Worm (Caenorhabditis elegans) whole organism, L4 larva: ENCODE data around the gene sre-46.
A peak's percentile ranks its signal among the peaks of the same experiment; 100 is the strongest.

Experiments
- F10B5.3 ChIP-seq: sonication (generic microtip); optimal IDR thresholded peaks from 2 replicates; lab custom pipeline; 2016; ENCODE audit warnings: mild to moderate bottlenecking, missing genetic modification characterization, missing compliant biosample characterization
- F37D6.2 ChIP-seq: sonication (generic microtip); optimal IDR thresholded peaks from 2 replicates; lab custom pipeline; 2016; ENCODE audit warnings: mild to moderate bottlenecking, missing genetic modification characterization, missing compliant biosample characterization
- Y48G9A.11 ChIP-seq: fragments of 200-800 bp; sonication (Bioruptor generic); IDR thresholded peaks from 2 replicates; pipeline ENCODE4 v1.3.6; 2022; ENCODE audit warnings: missing genetic modification reagents, missing genetic modification characterization, missing compliant biosample characterization
- attf-4 ChIP-seq: sonication (generic microtip); optimal IDR thresholded peaks from 3 replicates; lab custom pipeline; 2017; ENCODE audit warnings: missing biosample characterization, missing genetic modification characterization
- ceh-20 ChIP-seq: fragments of 200-800 bp; sonication (Bioruptor generic); IDR thresholded peaks from 2 replicates; pipeline ENCODE4 v1.3.6; 2022; ENCODE audit warnings: missing genetic modification reagents, missing genetic modification characterization, missing compliant biosample characterization
- ceh-28 ChIP-seq: fragments of 150-350 bp; optimal IDR thresholded peaks from 2 replicates; lab custom pipeline; 2014; ENCODE audit warnings: missing biosample characterization, missing genetic modification reagents, missing genetic modification characterization
- ceh-32 ChIP-seq: sonication (generic microtip); optimal IDR thresholded peaks from 2 replicates; lab custom pipeline; 2016; ENCODE audit warnings: mild to moderate bottlenecking, missing genetic modification characterization, missing compliant biosample characterization; ENCODE audit not compliant: poor library complexity
- ceh-62 ChIP-seq: sonication (generic microtip); optimal IDR thresholded peaks from 2 replicates; lab custom pipeline; 2017; ENCODE audit warnings: missing biosample characterization, missing genetic modification characterization
- daf-16 ChIP-seq, 3 experiments: sonication (generic microtip); optimal IDR thresholded peaks; 2 replicates each; lab custom pipeline; 2016 to 2017; ENCODE audit warnings: missing genetic modification characterization in 3 of 3, missing genetic modification reagents in 3 of 3, mild to moderate bottlenecking in 2 of 3, missing compliant biosample characterization in 2 of 3, missing biosample characterization in 1 of 3, moderate library complexity in 1 of 3
- daf-19 ChIP-seq: fragments of 200-800 bp; sonication (Bioruptor generic); conservative IDR thresholded peaks from 2 replicates; pipeline ENCODE4 v1.3.6; 2022; ENCODE audit warnings: missing genetic modification characterization, missing compliant biosample characterization
- dmd-6 ChIP-seq: fragments of 200-800 bp; sonication (Bioruptor generic); IDR thresholded peaks from 2 replicates; pipeline ENCODE4 v1.3.6; 2022; ENCODE audit warnings: missing genetic modification reagents, missing genetic modification characterization, missing compliant biosample characterization
- dmd-9 ChIP-seq: fragments of 200-800 bp; sonication (Bioruptor generic); IDR thresholded peaks from 2 replicates; pipeline ENCODE4 v1.3.6; 2022; ENCODE audit warnings: missing genetic modification reagents, missing genetic modification characterization, missing compliant biosample characterization
- dve-1 ChIP-seq: sonication (generic microtip); optimal IDR thresholded peaks from 2 replicates; lab custom pipeline; 2017; ENCODE audit warnings: antibody characterized with exemption, mild to moderate bottlenecking, missing genetic modification characterization, missing compliant biosample characterization; ENCODE audit not compliant: insufficient read depth
- hif-1 ChIP-seq, 2 experiments: sonication (generic microtip); optimal IDR thresholded peaks; 2 replicates each; lab custom pipeline; 2016 to 2017; ENCODE audit warnings: missing compliant biosample characterization in 2 of 2, missing genetic modification characterization in 2 of 2, missing genetic modification reagents in 2 of 2, missing genotype in 2 of 2, mild to moderate bottlenecking in 1 of 2
- hlh-11 ChIP-seq: fragments of 200-800 bp; sonication (Bioruptor generic); optimal IDR thresholded peaks from 2 replicates; lab custom pipeline; 2018; ENCODE audit warnings: mild to moderate bottlenecking, missing genetic modification characterization, missing compliant biosample characterization
- hlh-30 ChIP-seq: sonication (generic microtip); optimal IDR thresholded peaks from 2 replicates; lab custom pipeline; 2017; ENCODE audit warnings: antibody characterized with exemption, mild to moderate bottlenecking, missing genetic modification characterization, missing compliant biosample characterization; ENCODE audit not compliant: insufficient read depth
- hmg-1.1 ChIP-seq: fragments of 200-800 bp; sonication (Bioruptor generic); IDR thresholded peaks from 2 replicates; pipeline ENCODE4 v1.3.6; 2022; ENCODE audit warnings: missing genetic modification reagents, missing genetic modification characterization, missing compliant biosample characterization
- jun-1 ChIP-seq: fragments of 150-350 bp; optimal IDR thresholded peaks from 2 replicates; lab custom pipeline; 2014; ENCODE audit warnings: missing biosample characterization, missing genetic modification reagents, missing genetic modification characterization
- lin-13 ChIP-seq: fragments of 150-350 bp; optimal IDR thresholded peaks from 2 replicates; lab custom pipeline; 2014; ENCODE audit warnings: missing biosample characterization, missing genetic modification reagents, missing genetic modification characterization
- lin-15B ChIP-seq: fragments of 150-350 bp; sonication (generic microtip); optimal IDR thresholded peaks from 3 replicates; lab custom pipeline; 2014; ENCODE audit warnings: missing biosample characterization, missing genetic modification characterization
- lin-29 ChIP-seq: fragments of 200-800 bp; sonication (Bioruptor generic); IDR thresholded peaks from 2 replicates; pipeline ENCODE4 v1.3.6; 2022; ENCODE audit warnings: missing genetic modification reagents, missing genetic modification characterization, missing compliant biosample characterization
- lsy-2 ChIP-seq, 2 experiments: fragments of 150-350 bp in 1 of 2; sonication (generic microtip) in 1 of 2; optimal IDR thresholded peaks; 2 replicates each; lab custom pipeline; 2014 to 2017; ENCODE audit warnings: missing biosample characterization in 2 of 2, missing genetic modification characterization in 2 of 2
- madf-5 ChIP-seq, 2 experiments: fragments of 200-800 bp; sonication (Bioruptor generic); IDR thresholded peaks; 2 replicates each; pipeline ENCODE4 v1.3.6; 2022; ENCODE audit warnings: missing compliant biosample characterization in 2 of 2, missing genetic modification characterization in 2 of 2
- mdt-29 ChIP-seq: fragments of 200-800 bp; sonication (Bioruptor generic); IDR thresholded peaks from 2 replicates; pipeline ENCODE4 v1.3.6; 2022; ENCODE audit warnings: missing genetic modification reagents, missing genetic modification characterization, missing compliant biosample characterization
- mep-1 ChIP-seq: fragments of 150-350 bp; sonication (generic microtip); optimal IDR thresholded peaks from 3 replicates; lab custom pipeline; 2014; ENCODE audit warnings: missing biosample characterization, missing genetic modification characterization
- mxl-2 ChIP-seq: fragments of 200-800 bp; sonication (Bioruptor generic); conservative IDR thresholded peaks from 2 replicates; pipeline ENCODE4 v1.3.6; 2022; ENCODE audit warnings: missing genetic modification reagents, missing genetic modification characterization, missing compliant biosample characterization
- nhr-25 ChIP-seq: sonication (generic microtip); optimal IDR thresholded peaks from 2 replicates; lab custom pipeline; 2017; ENCODE audit warnings: missing genetic modification characterization, mild to moderate bottlenecking, missing compliant biosample characterization, antibody characterized with exemption, moderate library complexity, borderline replicate concordance; ENCODE audit not compliant: insufficient read depth
- nhr-28 ChIP-seq: fragments of 150-350 bp; optimal IDR thresholded peaks from 2 replicates; lab custom pipeline; 2014; ENCODE audit warnings: missing biosample characterization, missing genetic modification characterization
- nhr-41 ChIP-seq: fragments of 200-800 bp; sonication (Bioruptor generic); IDR thresholded peaks from 2 replicates; pipeline ENCODE4 v1.3.6; 2022; ENCODE audit warnings: missing genetic modification reagents, missing genetic modification characterization, missing compliant biosample characterization
- nhr-42 ChIP-seq: fragments of 200-800 bp; sonication (Bioruptor generic); IDR thresholded peaks from 2 replicates; pipeline ENCODE4 v1.3.6; 2022; ENCODE audit warnings: missing genetic modification characterization, missing compliant biosample characterization
- nhr-48 ChIP-seq: sonication (generic microtip); optimal IDR thresholded peaks from 2 replicates; lab custom pipeline; 2016; ENCODE audit warnings: mild to moderate bottlenecking, missing genetic modification characterization, missing compliant biosample characterization
- php-3 ChIP-seq: fragments of 200-800 bp; sonication (Bioruptor generic); IDR thresholded peaks from 2 replicates; pipeline ENCODE4 v1.3.6; 2022; ENCODE audit warnings: missing genetic modification reagents, missing genetic modification characterization, missing compliant biosample characterization
- saeg-2 ChIP-seq: fragments of 200-800 bp; sonication (Bioruptor generic); IDR thresholded peaks from 2 replicates; pipeline ENCODE4 v1.3.6; 2022; ENCODE audit warnings: missing genetic modification reagents, missing genetic modification characterization, missing compliant biosample characterization
- snpc-1.2 ChIP-seq: fragments of 200-800 bp; sonication (Bioruptor generic); IDR thresholded peaks from 2 replicates; pipeline ENCODE4 v1.3.6; 2022; ENCODE audit warnings: missing genetic modification reagents, missing genetic modification characterization, missing compliant biosample characterization
- tra-1 ChIP-seq: fragments of 200-800 bp; sonication (Bioruptor generic); IDR thresholded peaks from 2 replicates; pipeline ENCODE4 v1.3.6; 2022; ENCODE audit warnings: missing genetic modification reagents, missing genetic modification characterization, missing compliant biosample characterization
- unc-130 ChIP-seq: sonication (generic microtip); optimal IDR thresholded peaks from 2 replicates; lab custom pipeline; 2016; ENCODE audit warnings: missing genetic modification reagents, missing genetic modification characterization, missing compliant biosample characterization
- unc-39 ChIP-seq: sonication (generic microtip); optimal IDR thresholded peaks from 2 replicates; lab custom pipeline; 2017; ENCODE audit warnings: missing biosample characterization, missing genetic modification characterization
- zfp-2 ChIP-seq: sonication (generic microtip); optimal IDR thresholded peaks from 2 replicates; lab custom pipeline; 2016; ENCODE audit warnings: mild to moderate bottlenecking, missing genetic modification characterization, missing compliant biosample characterization
- ztf-11 ChIP-seq: fragments of 150-350 bp; optimal IDR thresholded peaks from 2 replicates; lab custom pipeline; 2014; ENCODE audit warnings: missing biosample characterization, missing genetic modification characterization

sre-46 gene

DNA sequence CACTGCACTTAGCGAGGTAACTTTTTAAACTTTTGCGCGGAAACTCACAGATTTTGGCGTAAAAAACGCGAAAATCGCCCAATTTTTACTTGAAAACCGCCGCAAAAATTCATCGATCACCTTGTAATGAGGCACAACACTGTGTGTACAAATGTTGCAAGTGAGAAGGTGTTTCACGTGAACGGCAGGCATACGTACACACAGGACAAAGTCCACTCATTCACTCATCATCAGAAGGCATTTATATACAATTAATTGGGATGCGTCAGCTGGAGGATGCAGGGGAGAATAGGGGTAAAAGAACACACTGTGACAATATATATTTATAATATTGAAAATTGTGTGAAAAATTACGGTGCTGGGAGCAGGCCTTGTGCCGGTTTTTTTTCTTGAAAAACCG is 15.8 kb upstream of the sre-46 start:
- TF ChIP-seq dmd-9 (GFP tag; lab: Robert Waterston, UW): no peak
- no peak for TF ChIP-seq unc-130 (GFP tag; lab: Kevin White, UChicago)
- no peak for TF ChIP-seq php-3 (GFP tag; lab: Robert Waterston, UW)
- TF ChIP-seq zfp-2 (tag; lab: Kevin White, UChicago): no peak
- no peak for TF ChIP-seq Y48G9A.11
- TF ChIP-seq hmg-1.1 (GFP tag; lab: Robert Waterston, UW): no peak
- TF ChIP-seq nhr-41 (GFP tag; lab: Robert Waterston, UW): no peak
- peak; percentile 22 for TF ChIP-seq hlh-11 (tag; lab: Kevin White, UChicago)
- peak; percentile 34 for TF ChIP-seq dve-1
- TF ChIP-seq madf-5 (GFP tag; IDR thresholded peaks at IDR 0.05; lab: Robert Waterston, UW): no peak
- TF ChIP-seq lin-29 (GFP tag; lab: Robert Waterston, UW): no peak
- TF ChIP-seq nhr-28 (tag; lab: Kevin White, UChicago): peak; percentile 28
- TF ChIP-seq lsy-2 (tag; optimal IDR thresholded peaks at IDR 0.05; lab: Kevin White, UChicago): peak in 1 of 2 experiments; percentile 1
- no peak for TF ChIP-seq F37D6.2 (tag; lab: Kevin White, UChicago)
- TF ChIP-seq lin-15B (tag; lab: Kevin White, UChicago): no peak
- TF ChIP-seq mxl-2 (GFP tag; lab: Robert Waterston, UW): peak; percentile 88
- TF ChIP-seq snpc-1.2: peak; percentile 51; the same call in 1 of the 2 replicates
- TF ChIP-seq ztf-11 (tag; lab: Kevin White, UChicago): no peak
- TF ChIP-seq ceh-28 (tag; lab: Kevin White, UChicago): no peak
- TF ChIP-seq nhr-25: no peak
- no peak for TF ChIP-seq ceh-62 (tag; lab: Kevin White, UChicago)
- TF ChIP-seq mdt-29 (GFP tag; lab: Robert Waterston, UW): no peak
- TF ChIP-seq ceh-32 (tag; lab: Kevin White, UChicago): no peak
- TF ChIP-seq hlh-30 (tag; lab: Kevin White, UChicago): peak; percentile 18
- no peak for TF ChIP-seq unc-39 (tag; lab: Kevin White, UChicago)
- no peak for TF ChIP-seq mep-1 (tag; lab: Kevin White, UChicago)
- no peak for TF ChIP-seq ceh-20 (GFP tag; lab: Robert Waterston, UW)
- TF ChIP-seq F10B5.3 (tag; lab: Kevin White, UChicago): no peak
- no peak for TF ChIP-seq daf-16 (GFP tag; optimal IDR thresholded peaks at IDR 0.05; lab: Kevin White, UChicago)
- TF ChIP-seq daf-16 (tag; optimal IDR thresholded peaks at IDR 0.05; lab: Kevin White, UChicago): peak; percentile 52

ce11 chrII:13736089-13736488 is 15.0 kb upstream of the sre-46 start, which contains the start of gene R06B9.5:
R06B9.5 (plus strand) TSS chrII:13736320.
- no peak for TF ChIP-seq unc-130 (GFP tag; lab: Kevin White, UChicago)
- TF ChIP-seq nhr-42 (GFP tag; lab: Robert Waterston, UW): no peak
- TF ChIP-seq lin-15B (tag; lab: Kevin White, UChicago): no peak
- TF ChIP-seq daf-19 (GFP tag; lab: Robert Waterston, UW): no peak
- no peak for TF ChIP-seq saeg-2 (GFP tag; lab: Robert Waterston, UW)
- TF ChIP-seq tra-1: no peak
- TF ChIP-seq daf-16 (GFP tag; optimal IDR thresholded peaks at IDR 0.05; lab: Kevin White, UChicago): no peak
- TF ChIP-seq daf-16 (tag; optimal IDR thresholded peaks at IDR 0.05; lab: Kevin White, UChicago): peak; percentile 5
- no peak for TF ChIP-seq attf-4 (tag; lab: Kevin White, UChicago)
- TF ChIP-seq jun-1: no peak

DNA sequence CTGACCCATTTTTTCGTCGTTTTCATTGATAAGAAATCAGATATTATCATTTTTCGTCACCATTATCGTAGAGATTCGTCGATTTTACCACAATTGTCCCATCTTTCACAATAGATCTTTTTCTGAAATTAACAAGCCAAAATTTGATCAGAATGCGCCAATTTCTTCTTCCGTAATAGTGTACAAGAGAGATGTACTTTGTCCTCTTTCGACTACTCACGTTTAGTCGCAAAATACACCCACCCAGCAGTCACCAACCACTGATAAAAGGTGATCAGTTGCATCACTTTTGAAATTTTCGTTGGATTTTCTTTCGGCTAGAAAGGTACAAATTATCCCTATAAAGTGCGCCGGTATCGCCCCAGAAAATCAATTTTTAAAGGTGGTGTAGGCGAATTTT is 11.5 kb upstream of the sre-46 start:
- TF ChIP-seq dmd-6 (GFP tag; lab: Robert Waterston, UW): 0 out of 2 replicates have a peak, but pooled peaks have one; percentile 12
- TF ChIP-seq hif-1 (tag; optimal IDR thresholded peaks at IDR 0.05; lab: Kevin White, UChicago): peak in 1 of 2 experiments; percentile 96
- no peak for TF ChIP-seq nhr-48 (tag; lab: Kevin White, UChicago)
- TF ChIP-seq lin-13 (GFP tag; lab: Kevin White, UChicago): no peak
- no peak for TF ChIP-seq daf-16 (GFP tag; optimal IDR thresholded peaks at IDR 0.05; lab: Kevin White, UChicago)
- TF ChIP-seq daf-16 (tag; optimal IDR thresholded peaks at IDR 0.05; lab: Kevin White, UChicago): peak; percentile 41
